Worm (Caenorhabditis elegans) whole organism, L1 larva: ENCODE measurements around the gene mrpl-53.

Experiments used
- C04F5.9 ChIP-seq: sonication (generic microtip); optimal IDR thresholded peaks from 2 replicates; lab custom pipeline; 2016; ENCODE audit warnings: missing genetic modification characterization, missing compliant biosample characterization
- aha-1 ChIP-seq: fragments of 150-350 bp; optimal IDR thresholded peaks from 2 replicates; lab custom pipeline; 2014; ENCODE audit warnings: missing biosample characterization, missing genetic modification characterization
- alr-1 ChIP-seq: fragments of 200-800 bp; sonication (Bioruptor generic); optimal IDR thresholded peaks from 2 replicates; lab custom pipeline; 2018; ENCODE audit warnings: borderline replicate concordance, mild to moderate bottlenecking, missing genetic modification characterization, missing compliant biosample characterization
- aly-2 ChIP-seq: fragments of 150-350 bp; optimal IDR thresholded peaks from 2 replicates; lab custom pipeline; 2014; ENCODE audit warnings: missing biosample characterization, missing genetic modification characterization
- blmp-1 ChIP-seq: fragments of 150-350 bp; optimal IDR thresholded peaks from 2 replicates; lab custom pipeline; 2014; ENCODE audit warnings: missing biosample characterization, missing genetic modification characterization
- ceh-63 ChIP-seq: fragments of 200-800 bp; sonication (Bioruptor generic); optimal IDR thresholded peaks from 2 replicates; lab custom pipeline; 2018; ENCODE audit warnings: mild to moderate bottlenecking, missing genetic modification characterization, missing compliant biosample characterization
- ceh-8 ChIP-seq: fragments of 200-800 bp; sonication (Bioruptor generic); optimal IDR thresholded peaks from 2 replicates; lab custom pipeline; 2018; ENCODE audit warnings: mild to moderate bottlenecking, missing genetic modification characterization, moderate library complexity, missing compliant biosample characterization
- ceh-82 ChIP-seq, 3 experiments: fragments of 150-350 bp in 1 of 3; sonication (generic microtip) in 2 of 3; optimal IDR thresholded peaks; 2 replicates each; lab custom pipeline; 2014 to 2017; ENCODE audit warnings: missing biosample characterization in 3 of 3, missing genetic modification characterization in 3 of 3
- ceh-88 ChIP-seq: fragments of 200-800 bp; sonication (Bioruptor generic); IDR thresholded peaks from 2 replicates; pipeline ENCODE4 v1.3.6; 2022; ENCODE audit warnings: missing genetic modification characterization, missing compliant biosample characterization
- ceh-90 ChIP-seq: sonication (generic microtip); optimal IDR thresholded peaks from 2 replicates; lab custom pipeline; 2016; ENCODE audit warnings: missing genetic modification characterization, missing compliant biosample characterization
- dpl-1 ChIP-seq, 3 experiments: fragments of 150-350 bp in 2 of 3; sonication (generic microtip) in 1 of 3; optimal IDR thresholded peaks; 2 replicates each; lab custom pipeline; 2014 to 2017; ENCODE audit warnings: missing biosample characterization in 3 of 3, missing genetic modification characterization in 3 of 3, missing genetic modification reagents in 3 of 3
- dsc-1 ChIP-seq: sonication (generic microtip); optimal IDR thresholded peaks from 2 replicates; lab custom pipeline; 2016; ENCODE audit warnings: mild to moderate bottlenecking, missing genetic modification characterization, missing compliant biosample characterization
- efl-1 ChIP-seq, 4 experiments: fragments of 150-350 bp; optimal IDR thresholded peaks in 3 of 4; peaks in 1 of 4; 1 replicate in 1 of 4; 2 replicates in 3 of 4; lab custom pipeline; 2014; ENCODE audit warnings: missing biosample characterization in 2 of 4, missing genetic modification characterization in 2 of 4, missing genetic modification reagents in 2 of 4
- elt-2 ChIP-seq: sonication (generic microtip); optimal IDR thresholded peaks from 2 replicates; lab custom pipeline; 2016; ENCODE audit warnings: missing genetic modification characterization, mild to moderate bottlenecking, inconsistent platforms, missing compliant biosample characterization, missing genetic modification reagents
- ets-5 ChIP-seq: fragments of 200-800 bp; sonication (Bioruptor generic); IDR thresholded peaks from 2 replicates; pipeline ENCODE4 v1.3.6; 2022; ENCODE audit warnings: missing genetic modification characterization, missing compliant biosample characterization
- fkh-10 ChIP-seq: sonication (generic microtip); optimal IDR thresholded peaks from 2 replicates; lab custom pipeline; 2017; ENCODE audit warnings: missing biosample characterization, missing genetic modification reagents, missing genetic modification characterization
- fkh-4 ChIP-seq: sonication (generic microtip); optimal IDR thresholded peaks from 2 replicates; lab custom pipeline; 2016; ENCODE audit warnings: missing compliant biosample characterization, missing genetic modification characterization, borderline replicate concordance
- fkh-8 ChIP-seq: sonication (generic microtip); optimal IDR thresholded peaks from 2 replicates; lab custom pipeline; 2016; ENCODE audit warnings: mild to moderate bottlenecking, missing genetic modification characterization, missing compliant biosample characterization
- fos-1 ChIP-seq: fragments of 150-350 bp; optimal IDR thresholded peaks from 2 replicates; lab custom pipeline; 2014; ENCODE audit warnings: missing biosample characterization, missing genetic modification characterization
- grh-1 ChIP-seq: fragments of 200-800 bp; sonication (Bioruptor generic); IDR thresholded peaks from 2 replicates; pipeline ENCODE4 v1.3.6; 2022; ENCODE audit warnings: missing genetic modification reagents, missing genetic modification characterization, missing compliant biosample characterization
- hlh-4 ChIP-seq: sonication (generic microtip); optimal IDR thresholded peaks from 2 replicates; lab custom pipeline; 2016; ENCODE audit warnings: mild to moderate bottlenecking, missing genetic modification characterization, missing compliant biosample characterization
- isw-1 ChIP-seq: fragments of 200-800 bp; sonication (Bioruptor generic); IDR thresholded peaks from 2 replicates; pipeline ENCODE4 v1.3.6; 2022; ENCODE audit warnings: missing genetic modification characterization, missing compliant biosample characterization
- jun-1 ChIP-seq: fragments of 150-350 bp; optimal IDR thresholded peaks from 2 replicates; lab custom pipeline; 2014; ENCODE audit warnings: missing biosample characterization, missing genetic modification reagents, missing genetic modification characterization
- lin-14 ChIP-seq: fragments of 200-800 bp; sonication (Bioruptor generic); optimal IDR thresholded peaks from 2 replicates; lab custom pipeline; 2018; ENCODE audit warnings: mild to moderate bottlenecking, missing genetic modification characterization, moderate library complexity, missing compliant biosample characterization
- lin-35 ChIP-seq, 2 experiments: fragments of 150-350 bp; optimal IDR thresholded peaks; 2 replicates each; lab custom pipeline; 2014; ENCODE audit warnings: missing biosample characterization in 2 of 2, missing genetic modification characterization in 2 of 2, missing genetic modification reagents in 2 of 2
- lin-39 ChIP-seq: fragments of 150-350 bp; optimal IDR thresholded peaks from 2 replicates; lab custom pipeline; 2014; ENCODE audit warnings: missing biosample characterization, missing genetic modification reagents, missing genetic modification characterization
- mdl-1 ChIP-seq, 2 experiments: fragments of 150-350 bp; optimal IDR thresholded peaks; 2 replicates each; lab custom pipeline; 2014 to 2017; ENCODE audit warnings: missing biosample characterization in 2 of 2, missing genetic modification characterization in 2 of 2, inconsistent platforms in 1 of 2
- mef-2 ChIP-seq: fragments of 150-350 bp; optimal IDR thresholded peaks from 2 replicates; lab custom pipeline; 2014; ENCODE audit warnings: missing biosample characterization, missing genetic modification characterization
- mep-1 ChIP-seq: fragments of 150-350 bp; optimal IDR thresholded peaks from 2 replicates; lab custom pipeline; 2014; ENCODE audit warnings: missing biosample characterization, missing genetic modification characterization
- nhr-11 ChIP-seq: fragments of 150-350 bp; optimal IDR thresholded peaks from 2 replicates; lab custom pipeline; 2014; ENCODE audit warnings: missing biosample characterization, missing genetic modification characterization
- nhr-12 ChIP-seq: sonication (generic microtip); optimal IDR thresholded peaks from 2 replicates; lab custom pipeline; 2017; ENCODE audit warnings: missing biosample characterization, missing genetic modification characterization
- nhr-19 ChIP-seq: fragments of 200-800 bp; sonication (Bioruptor generic); conservative IDR thresholded peaks from 2 replicates; pipeline ENCODE4 v1.3.6; 2022; ENCODE audit warnings: missing genetic modification characterization, missing compliant biosample characterization
- nhr-20 ChIP-seq: sonication (generic microtip); optimal IDR thresholded peaks from 2 replicates; lab custom pipeline; 2016; ENCODE audit warnings: mild to moderate bottlenecking, missing genetic modification characterization, missing compliant biosample characterization
- nhr-237 ChIP-seq: fragments of 150-350 bp; optimal IDR thresholded peaks from 2 replicates; lab custom pipeline; 2014; ENCODE audit warnings: missing biosample characterization, missing genetic modification characterization
- nhr-28 ChIP-seq: fragments of 150-350 bp; optimal IDR thresholded peaks from 2 replicates; lab custom pipeline; 2014; ENCODE audit warnings: missing biosample characterization, missing genetic modification characterization
- nhr-71 ChIP-seq: sonication (generic microtip); optimal IDR thresholded peaks from 2 replicates; lab custom pipeline; 2016; ENCODE audit warnings: mild to moderate bottlenecking, missing genetic modification characterization, moderate library complexity, missing compliant biosample characterization
- nhr-77 ChIP-seq: fragments of 150-350 bp; optimal IDR thresholded peaks from 2 replicates; lab custom pipeline; 2014; ENCODE audit warnings: missing biosample characterization, missing genetic modification characterization
- nhr-85 ChIP-seq: sonication (generic microtip); peaks from one replicate; lab custom pipeline; 2016; ENCODE audit warnings: missing genetic modification characterization, inconsistent platforms, missing compliant biosample characterization
- rnt-1 ChIP-seq: sonication (generic microtip); optimal IDR thresholded peaks from 2 replicates; lab custom pipeline; 2016; ENCODE audit warnings: mild to moderate bottlenecking, missing genetic modification characterization, moderate library complexity, missing compliant biosample characterization
- skn-1 ChIP-seq: fragments of 150-350 bp; optimal IDR thresholded peaks from 2 replicates; lab custom pipeline; 2014; ENCODE audit warnings: missing biosample characterization, missing genetic modification characterization
- snpc-4 ChIP-seq: fragments of 150-350 bp; optimal IDR thresholded peaks from 2 replicates; lab custom pipeline; 2014; ENCODE audit warnings: missing biosample characterization, missing genetic modification characterization
- snu-23 ChIP-seq: sonication (generic microtip); optimal IDR thresholded peaks from 2 replicates; lab custom pipeline; 2016; ENCODE audit warnings: missing genetic modification characterization, missing compliant biosample characterization
- sox-4 ChIP-seq: sonication (generic microtip); optimal IDR thresholded peaks from 2 replicates; lab custom pipeline; 2016; ENCODE audit warnings: missing genetic modification characterization, missing compliant biosample characterization
- sptf-1 ChIP-seq: fragments of 150-350 bp; optimal IDR thresholded peaks from 2 replicates; lab custom pipeline; 2014; ENCODE audit warnings: missing biosample characterization, missing genetic modification characterization
- swsn-7 ChIP-seq: sonication (generic microtip); optimal IDR thresholded peaks from 2 replicates; lab custom pipeline; 2016; ENCODE audit warnings: missing genetic modification characterization, missing compliant biosample characterization
- tbx-2 ChIP-seq: sonication (generic microtip); optimal IDR thresholded peaks from 2 replicates; lab custom pipeline; 2016; ENCODE audit warnings: missing genetic modification characterization, missing compliant biosample characterization
- tlp-1 ChIP-seq: fragments of 150-350 bp; optimal IDR thresholded peaks from 2 replicates; lab custom pipeline; 2014; ENCODE audit warnings: missing biosample characterization, missing genetic modification characterization
- unc-30 ChIP-seq: sonication (generic microtip); optimal IDR thresholded peaks from 2 replicates; lab custom pipeline; 2017; ENCODE audit warnings: missing biosample characterization, missing genetic modification characterization
- xbp-1 ChIP-seq: sonication (generic microtip); optimal IDR thresholded peaks from 2 replicates; lab custom pipeline; 2016; ENCODE audit warnings: missing genetic modification characterization, missing compliant biosample characterization
- zip-4 ChIP-seq: fragments of 200-800 bp; sonication (Bioruptor generic); optimal IDR thresholded peaks from 2 replicates; lab custom pipeline; 2018; ENCODE audit warnings: mild to moderate bottlenecking, missing genetic modification characterization, moderate library complexity, missing compliant biosample characterization
- ztf-11 ChIP-seq, 2 experiments: sonication (generic microtip); optimal IDR thresholded peaks; 2 replicates each; lab custom pipeline; 2016 to 2017; ENCODE audit warnings: missing genetic modification characterization in 2 of 2, missing biosample characterization in 1 of 2, missing compliant biosample characterization in 1 of 2

Gene mrpl-53

ce11 chrII:9646928-9647838, 49.8 kb downstream of the mrpl-53 start, which contains the start of gene sqv-8:
TSS of gene sqv-8 (plus strand) at chrII:9646978.
- TF ChIP-seq aha-1 (tag; lab: Kevin White, UChicago) = no peak
- TF ChIP-seq ceh-88 (GFP tag; lab: Robert Waterston, UW) = no peak
- TF ChIP-seq jun-1 = no peak
- peak; percentile 20 for TF ChIP-seq blmp-1 (tag; lab: Kevin White, UChicago)
- no peak for TF ChIP-seq nhr-77 (tag; lab: Kevin White, UChicago)
- TF ChIP-seq alr-1 (tag; lab: Kevin White, UChicago) = no peak
- TF ChIP-seq swsn-7 (tag; lab: Kevin White, UChicago) = no peak
- peak; percentile 7 for TF ChIP-seq mep-1 (tag; lab: Kevin White, UChicago)
- TF ChIP-seq nhr-237 = no peak
- TF ChIP-seq hlh-4 = no peak
- no peak for TF ChIP-seq zip-4 (GFP tag; lab: Kevin White, UChicago)
- no peak for TF ChIP-seq elt-2 (tag; lab: Kevin White, UChicago)
- no peak for TF ChIP-seq dsc-1 (tag; lab: Kevin White, UChicago)
- TF ChIP-seq sptf-1 (tag; lab: Kevin White, UChicago) = no peak
- peak in 1 of 2 experiments; percentile 21 for TF ChIP-seq efl-1 (optimal IDR thresholded peaks at IDR 0.05; lab: Kevin White, UChicago)
- peak; percentile 7 to 70 for TF ChIP-seq efl-1 (GFP tag; optimal IDR thresholded peaks at IDR 0.05 in 1 of 2; lab: Kevin White, UChicago)
- no peak for TF ChIP-seq lin-39
- TF ChIP-seq mdl-1 (tag; optimal IDR thresholded peaks at IDR 0.05; lab: Kevin White, UChicago) = peak in 1 of 2 experiments; percentile 37
- TF ChIP-seq ceh-90 (tag; lab: Kevin White, UChicago) = no peak
- no peak for TF ChIP-seq ceh-63 (GFP tag; lab: Kevin White, UChicago)
- TF ChIP-seq nhr-71 = peak; percentile 40
- TF ChIP-seq rnt-1 (tag; lab: Kevin White, UChicago) = peak; percentile 5
- TF ChIP-seq ceh-82 (tag; optimal IDR thresholded peaks at IDR 0.05; lab: Kevin White, UChicago) = peak in 1 of 3 experiments; percentile 6
- no peak for TF ChIP-seq fkh-4 (tag; lab: Kevin White, UChicago)
- no peak for TF ChIP-seq fkh-10 (GFP tag; lab: Kevin White, UChicago)
- peak; percentile 62 for TF ChIP-seq lin-14 (GFP tag; lab: Kevin White, UChicago)
- no peak for TF ChIP-seq ceh-8 (GFP tag; lab: Kevin White, UChicago)
- no peak for TF ChIP-seq ets-5
- TF ChIP-seq aly-2 = no peak
- no peak for TF ChIP-seq ztf-11 (tag; optimal IDR thresholded peaks at IDR 0.05; lab: Kevin White, UChicago)
- TF ChIP-seq unc-30 (tag; lab: Kevin White, UChicago) = no peak
- no peak for TF ChIP-seq grh-1 (GFP tag; lab: Robert Waterston, UW)
- peak; percentile 39 for TF ChIP-seq nhr-20 (tag; lab: Kevin White, UChicago)
- no peak for TF ChIP-seq C04F5.9 (tag; lab: Kevin White, UChicago)
- TF ChIP-seq nhr-12 (tag; lab: Kevin White, UChicago) = no peak
- no peak for TF ChIP-seq nhr-19
- no peak for TF ChIP-seq fos-1 (tag; lab: Kevin White, UChicago)
- peak; percentile 51 for TF ChIP-seq snu-23
- TF ChIP-seq snpc-4 = no peak
- TF ChIP-seq tbx-2 (tag; lab: Kevin White, UChicago) = no peak
- no peak for TF ChIP-seq isw-1 (GFP tag; lab: Robert Waterston, UW)
- no peak for TF ChIP-seq nhr-11
- TF ChIP-seq nhr-28 (tag; lab: Kevin White, UChicago) = no peak
- TF ChIP-seq sox-4 (tag; lab: Kevin White, UChicago) = no peak
- TF ChIP-seq fkh-8 (tag; lab: Kevin White, UChicago) = no peak
- TF ChIP-seq nhr-85 (tag; lab: Kevin White, UChicago) = peak; percentile 65
- peak in 1 of 3 experiments; percentile 25 for TF ChIP-seq dpl-1 (GFP tag; optimal IDR thresholded peaks at IDR 0.05; lab: Kevin White, UChicago)
- no peak for TF ChIP-seq tlp-1 (tag; lab: Kevin White, UChicago)
- no peak for TF ChIP-seq mef-2 (tag; lab: Kevin White, UChicago)
- peak; percentile 24 for TF ChIP-seq xbp-1 (tag; lab: Kevin White, UChicago)
- peak in 1 of 2 experiments; percentile 14 for TF ChIP-seq lin-35 (GFP tag; optimal IDR thresholded peaks at IDR 0.05; lab: Kevin White, UChicago)
- TF ChIP-seq skn-1 (tag; lab: Kevin White, UChicago) = peak; percentile 33
